Fruit fly (Drosophila melanogaster) whole organism, wandering third instar larva: ENCODE results near the gene CG12081.
A peak's percentile ranks its signal among the peaks of the same experiment; 100 is the strongest.

Experiments
- CG9705 ChIP-seq: fragments of 200-800 bp; sonication (Bioruptor generic); optimal IDR thresholded peaks from 2 replicates; lab custom pipeline; 2018; ENCODE audit warnings: missing biosample characterization, mild to moderate bottlenecking, missing genetic modification characterization
- CrebA ChIP-seq: fragments of 200-800 bp; sonication (Bioruptor generic); optimal IDR thresholded peaks from 2 replicates; lab custom pipeline; 2016; ENCODE audit warnings: missing biosample characterization, mild to moderate bottlenecking, missing genetic modification characterization, borderline replicate concordance
- Dif ChIP-seq: fragments of 200-275, 200-300 bp; sonication (Bioruptor generic); optimal IDR thresholded peaks from 2 replicates; lab custom pipeline; 2018; ENCODE audit warnings: missing biosample characterization, missing genetic modification characterization; ENCODE audit not compliant: partially characterized antibody
- GATAd ChIP-seq: sonication (Bioruptor generic); optimal IDR thresholded peaks from 2 replicates; lab custom pipeline; 2016; ENCODE audit warnings: missing biosample characterization, missing genetic modification characterization
- HLH106 ChIP-seq: fragments of 200-800 bp; optimal IDR thresholded peaks from 3 replicates; lab custom pipeline; 2019; ENCODE audit warnings: missing biosample characterization, mild to moderate bottlenecking, missing genetic modification characterization, moderate library complexity
- Hnf4 ChIP-seq: fragments of 200-800 bp; sonication (Bioruptor generic); optimal IDR thresholded peaks from 2 replicates; lab custom pipeline; 2016; ENCODE audit warnings: missing biosample characterization, mild to moderate bottlenecking, missing genetic modification characterization
- Hr78 ChIP-seq: fragments of >200 bp; optimal IDR thresholded peaks from 2 replicates; lab custom pipeline; 2017; ENCODE audit warnings: missing biosample characterization, missing genetic modification characterization
- Hr83 ChIP-seq: fragments of 200-300 bp; sonication (Bioruptor generic); optimal IDR thresholded peaks from 2 replicates; lab custom pipeline; 2016; ENCODE audit warnings: missing biosample characterization, mild to moderate bottlenecking, missing genetic modification characterization, moderate library complexity; ENCODE audit not compliant: poor library complexity, severe bottlenecking
- Jra ChIP-seq: sonication (Bioruptor generic); optimal IDR thresholded peaks from 2 replicates; lab custom pipeline; 2016; ENCODE audit warnings: missing biosample characterization, missing genetic modification characterization
- N ChIP-seq: fragments of >200 bp; optimal IDR thresholded peaks from 2 replicates; lab custom pipeline; 2018; ENCODE audit warnings: missing biosample characterization, missing external identifiers, missing genetic modification characterization
- OdsH ChIP-seq: fragments of 200-800 bp; sonication (Bioruptor generic); optimal IDR thresholded peaks from 2 replicates; lab custom pipeline; 2016; ENCODE audit warnings: missing biosample characterization, mild to moderate bottlenecking, missing genetic modification characterization
- Rel ChIP-seq, 2 experiments: fragments of 200-800 bp; sonication (Bioruptor generic) in 1 of 2; optimal IDR thresholded peaks; 2 replicates in 1 of 2; 3 replicates in 1 of 2; lab custom pipeline; 2016 to 2019; ENCODE audit warnings: mild to moderate bottlenecking in 2 of 2, missing biosample characterization in 2 of 2, missing genetic modification characterization in 2 of 2, moderate library complexity in 1 of 2
- Sp1 ChIP-seq: fragments of 200-800 bp; sonication (Bioruptor generic); optimal IDR thresholded peaks from 3 replicates; lab custom pipeline; 2019; ENCODE audit warnings: missing biosample characterization, mild to moderate bottlenecking, missing genetic modification characterization, moderate library complexity
- Vsx2 ChIP-seq: fragments of 200-300, 225-300 bp; sonication (Bioruptor generic); optimal IDR thresholded peaks from 2 replicates; lab custom pipeline; 2018; ENCODE audit warnings: missing biosample characterization, missing genetic modification characterization; ENCODE audit not compliant: partially characterized antibody
- brk ChIP-seq: fragments of 200-800 bp; sonication (Bioruptor generic); optimal IDR thresholded peaks from 2 replicates; lab custom pipeline; 2016; ENCODE audit warnings: missing biosample characterization, mild to moderate bottlenecking, missing genetic modification characterization
- dmrt93B ChIP-seq: fragments of 200-800 bp; sonication (Bioruptor generic); optimal IDR thresholded peaks from 2 replicates; lab custom pipeline; 2018; ENCODE audit warnings: missing biosample characterization, mild to moderate bottlenecking, missing genetic modification characterization
- dsf ChIP-seq: sonication (Bioruptor generic); optimal IDR thresholded peaks from 2 replicates; lab custom pipeline; 2016; ENCODE audit warnings: missing biosample characterization, missing genetic modification characterization, borderline replicate concordance
- ey ChIP-seq: fragments of 200-800 bp; sonication (Bioruptor generic); optimal IDR thresholded peaks from 2 replicates; lab custom pipeline; 2016; ENCODE audit warnings: missing biosample characterization, missing genetic modification characterization
- foxo ChIP-seq, 2 experiments: fragments of 200-800 bp; sonication (Bioruptor generic); optimal IDR thresholded peaks; 2 replicates in 1 of 2; 3 replicates in 1 of 2; lab custom pipeline; 2016 to 2017; ENCODE audit warnings: missing biosample characterization in 2 of 2, missing genetic modification characterization in 2 of 2
- fru ChIP-seq: fragments of 200-800 bp; sonication (Bioruptor generic); optimal IDR thresholded peaks from 3 replicates; lab custom pipeline; 2016; ENCODE audit warnings: missing biosample characterization, mild to moderate bottlenecking, missing genetic modification characterization
- h ChIP-seq: fragments of 200-800 bp; sonication (Bioruptor generic); optimal IDR thresholded peaks from 3 replicates; lab custom pipeline; 2016; ENCODE audit warnings: missing biosample characterization, mild to moderate bottlenecking, missing genetic modification characterization
- jim ChIP-seq: fragments of 175-275, 200-325 bp; sonication (Bioruptor generic); optimal IDR thresholded peaks from 2 replicates; lab custom pipeline; 2016; ENCODE audit warnings: missing biosample characterization, mild to moderate bottlenecking, missing genetic modification characterization
- pan ChIP-seq: fragments of >200 bp; optimal IDR thresholded peaks from 2 replicates; lab custom pipeline; 2017
- rgr ChIP-seq: fragments of 200-800 bp; sonication (Bioruptor generic); optimal IDR thresholded peaks from 3 replicates; lab custom pipeline; 2016; ENCODE audit warnings: missing biosample characterization, mild to moderate bottlenecking, missing genetic modification characterization
- sage ChIP-seq: fragments of 200-800 bp; sonication (Bioruptor generic); optimal IDR thresholded peaks from 2 replicates; lab custom pipeline; 2016; ENCODE audit warnings: missing biosample characterization, mild to moderate bottlenecking, missing genetic modification characterization
- sv ChIP-seq: fragments of 200-800 bp; sonication (Bioruptor generic); optimal IDR thresholded peaks from 3 replicates; lab custom pipeline; 2016; ENCODE audit warnings: missing biosample characterization, missing genetic modification characterization
- tai ChIP-seq: sonication (Bioruptor generic); optimal IDR thresholded peaks from 2 replicates; lab custom pipeline; 2016; ENCODE audit warnings: missing biosample characterization, missing genetic modification characterization
- usp ChIP-seq: fragments of >200 bp; optimal IDR thresholded peaks from 2 replicates; lab custom pipeline; 2017; ENCODE audit warnings: missing biosample characterization, missing genetic modification characterization
- woc ChIP-seq: sonication (Bioruptor generic); optimal IDR thresholded peaks from 2 replicates; lab custom pipeline; 2016; ENCODE audit warnings: missing biosample characterization, mild to moderate bottlenecking, missing genetic modification characterization

The CG12081 gene

DNA sequence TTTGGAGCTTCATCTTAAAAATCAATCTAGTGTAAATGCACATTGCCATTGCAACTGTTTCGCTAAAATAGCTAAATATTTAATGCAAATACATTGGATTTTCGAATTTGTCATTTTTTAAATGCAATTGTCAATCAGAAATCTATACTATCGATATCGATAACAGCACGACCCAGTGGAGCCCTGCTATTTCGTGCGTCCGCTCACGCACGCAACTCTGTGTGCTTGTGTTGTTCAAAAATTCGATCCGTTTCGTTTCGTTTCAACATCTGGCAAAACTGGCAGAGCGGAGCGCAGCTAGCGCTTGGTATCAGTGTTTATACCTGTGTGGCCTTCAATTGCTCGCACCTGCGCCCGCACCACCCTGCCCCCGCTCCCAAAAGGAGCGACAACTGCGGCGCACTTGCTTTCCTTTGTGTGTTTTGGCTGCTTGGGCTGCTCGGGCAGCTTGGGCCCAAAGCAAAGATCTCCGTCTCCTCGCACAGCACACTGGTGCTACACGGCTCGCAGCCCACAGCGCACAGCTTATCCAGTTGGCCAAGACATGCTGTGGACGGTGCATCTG lies at the start of gene CG12081:
Gene CG12081 (plus strand): TSS at position 205 of the 565 bp plus-strand sequence.
- TF ChIP-seq rgr (GFP tag; lab: Kevin White, UChicago) (peak; percentile 16), Hr78 (GFP tag; lab: Kevin White, UChicago) (no peak), HLH106 (tag; lab: Kevin White, UChicago) (peak; percentile 18), pan (lab: Kevin White, UChicago) (no peak), CG9705 (no peak), Rel (GFP tag; optimal IDR thresholded peaks at IDR 0.05; lab: Kevin White, UChicago) (no peak), Rel (tag; optimal IDR thresholded peaks at IDR 0.05; lab: Kevin White, UChicago) (peak; percentile 35), h (GFP tag; lab: Kevin White, UChicago) (peak; percentile 23), brk (GFP tag; lab: Kevin White, UChicago) (no peak), CrebA (GFP tag; lab: Kevin White, UChicago) (no peak), woc (GFP tag; lab: Kevin White, UChicago) (peak; percentile 38), GATAd (GFP tag; lab: Kevin White, UChicago) (no peak), fru (GFP tag; lab: Kevin White, UChicago) (peak; percentile 2), sv (GFP tag; lab: Kevin White, UChicago) (no peak), jim (GFP tag; lab: Kevin White, UChicago) (no peak), OdsH (GFP tag; lab: Kevin White, UChicago) (no peak), foxo (GFP tag; optimal IDR thresholded peaks at IDR 0.05; lab: Kevin White, UChicago) (no peak), N (GFP tag; lab: Kevin White, UChicago) (peak; percentile 80), Hr83 (GFP tag; lab: Kevin White, UChicago) (no peak), usp (GFP tag; lab: Kevin White, UChicago) (no peak), tai (GFP tag; lab: Kevin White, UChicago) (no peak), Vsx2 (GFP tag; lab: Kevin White, UChicago) (no peak), Hnf4 (no peak), Sp1 (GFP tag; lab: Kevin White, UChicago) (peak; percentile 6)

DNA sequence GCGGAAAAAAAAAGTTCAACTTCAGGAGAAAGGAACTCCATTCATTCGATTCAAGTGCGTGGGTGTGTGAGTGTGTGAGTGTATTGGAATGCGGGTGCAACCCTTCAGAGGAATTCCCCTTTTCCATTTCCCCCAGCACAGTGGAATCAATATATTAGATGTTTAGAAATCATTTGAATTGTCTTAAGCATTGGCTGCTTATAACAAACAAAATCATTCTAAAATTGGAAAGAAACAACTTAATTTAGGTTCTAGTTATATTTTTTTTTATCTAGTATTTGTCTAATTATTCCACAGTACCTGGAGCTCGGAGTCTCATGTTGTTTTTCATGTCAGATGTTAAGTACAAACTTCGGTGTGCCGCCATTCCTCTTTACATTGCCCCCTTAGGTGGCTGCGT lies 49.6 kb upstream of the CG12081 start:
- TF ChIP-seq CG9705 (no peak), sv (GFP tag; lab: Kevin White, UChicago) (no peak), HLH106 (tag; lab: Kevin White, UChicago) (peak; percentile 42), Sp1 (GFP tag; lab: Kevin White, UChicago) (peak; percentile 25), rgr (GFP tag; lab: Kevin White, UChicago) (peak; percentile 14), h (GFP tag; lab: Kevin White, UChicago) (peak; percentile 31)

DNA sequence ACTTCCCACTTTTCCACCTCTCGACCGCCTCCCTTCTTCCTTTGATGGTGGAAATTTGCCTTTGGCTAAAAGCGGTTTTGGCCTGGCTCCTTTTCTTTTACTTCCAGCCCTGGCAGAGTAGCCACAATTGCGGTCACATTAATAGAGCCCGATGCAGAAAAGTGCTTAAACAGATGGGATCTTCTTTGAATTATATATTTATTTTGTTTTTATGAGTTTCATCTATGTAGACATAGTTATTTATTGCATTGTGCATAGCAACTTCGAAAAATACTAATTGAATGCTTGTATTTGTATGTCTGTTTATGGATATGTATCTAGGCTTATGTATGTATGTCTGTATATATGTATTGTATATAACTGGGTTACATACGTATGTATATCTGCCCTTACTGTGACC lies 46.6 kb upstream of the CG12081 start:
- no peak for TF ChIP-seq N (GFP tag; lab: Kevin White, UChicago)
- TF ChIP-seq HLH106 (tag; lab: Kevin White, UChicago): peak; percentile 48
- no peak for TF ChIP-seq Dif (GFP tag; lab: Kevin White, UChicago)
- no peak for TF ChIP-seq sage (GFP tag; lab: Kevin White, UChicago)
- TF ChIP-seq foxo (GFP tag; optimal IDR thresholded peaks at IDR 0.05; lab: Kevin White, UChicago): peak in 1 of 2 experiments; percentile 45
- TF ChIP-seq Sp1 (GFP tag; lab: Kevin White, UChicago): peak; percentile 46
- TF ChIP-seq ey (GFP tag; lab: Kevin White, UChicago): peak; percentile 25
- TF ChIP-seq brk (GFP tag; lab: Kevin White, UChicago): no peak
- no peak for TF ChIP-seq Jra (GFP tag; lab: Kevin White, UChicago)
- TF ChIP-seq usp (GFP tag; lab: Kevin White, UChicago): no peak
- TF ChIP-seq dsf (GFP tag; lab: Kevin White, UChicago): no peak
- TF ChIP-seq fru (GFP tag; lab: Kevin White, UChicago): peak; percentile 28
- peak; percentile 15 for TF ChIP-seq h (GFP tag; lab: Kevin White, UChicago)

dm6 chrX:8542728-8543127 lies 45.9 kb upstream of the CG12081 start:
- TF ChIP-seq Sp1 (GFP tag; lab: Kevin White, UChicago) (no peak), N (GFP tag; lab: Kevin White, UChicago) (no peak), dmrt93B (GFP tag; lab: Kevin White, UChicago) (no peak), h (GFP tag; lab: Kevin White, UChicago) (no peak), Hr78 (GFP tag; lab: Kevin White, UChicago) (no peak), OdsH (GFP tag; lab: Kevin White, UChicago) (no peak)
